Worm (Caenorhabditis elegans): ENCODE data around the gene irld-51.

irld-51 gene

ce11 chrII:2931564-2931963 lies 21.0 kb downstream of the irld-51 start:
- TF ChIP-seq ama-1 (optimal IDR thresholded peaks at IDR 0.05), result no peak
- TF ChIP-seq gmeb-1 (tag; optimal IDR thresholded peaks at IDR 0.05), result no peak
- no peak for TF ChIP-seq nhr-21 (tag; optimal IDR thresholded peaks at IDR 0.05)
- no peak for TF ChIP-seq ceh-16 (tag; optimal IDR thresholded peaks at IDR 0.05)
- TF ChIP-seq ztf-1 (GFP tag; conservative IDR thresholded peaks at IDR 0.05), result no peak
- TF ChIP-seq sem-4 (tag; optimal IDR thresholded peaks at IDR 0.05), result no peak
- TF ChIP-seq R02D3.7 (tag; optimal IDR thresholded peaks at IDR 0.05), result no peak
- TF ChIP-seq Y55F3AM.14 (GFP tag; optimal IDR thresholded peaks at IDR 0.05), result no peak
- TF ChIP-seq F13H6.1 (tag; optimal IDR thresholded peaks at IDR 0.05), result no peak
- no peak for TF ChIP-seq sma-3 (GFP tag; optimal IDR thresholded peaks at IDR 0.05)
- TF ChIP-seq ztf-11 (tag; optimal IDR thresholded peaks at IDR 0.05), result no peak
- TF ChIP-seq egl-27 (tag; optimal IDR thresholded peaks at IDR 0.05), result no peak

- TF ChIP-seq lin-39 (tag; optimal IDR thresholded peaks at IDR 0.05) (no peak), mdl-1 (tag; optimal IDR thresholded peaks at IDR 0.05) (no peak), ztf-1 (GFP tag; conservative IDR thresholded peaks at IDR 0.05) (no peak), crh-2 (tag; optimal IDR thresholded peaks at IDR 0.05) (no peak), nhr-21 (tag; optimal IDR thresholded peaks at IDR 0.05) (no peak), ama-1 (optimal IDR thresholded peaks at IDR 0.05) (no peak), nhr-237 (tag; optimal IDR thresholded peaks at IDR 0.05) (no peak), lin-11 (tag; optimal IDR thresholded peaks at IDR 0.05) (no peak), C34F6.9 (tag; optimal IDR thresholded peaks at IDR 0.05) (no peak), dmd-4 (tag; optimal IDR thresholded peaks at IDR 0.05) (no peak), gmeb-1 (tag; optimal IDR thresholded peaks at IDR 0.05) (no peak), elt-1 (tag; optimal IDR thresholded peaks at IDR 0.05) (no peak), sem-4 (tag; optimal IDR thresholded peaks at IDR 0.05) (no peak), elt-3 (tag; optimal IDR thresholded peaks at IDR 0.05) (no peak), alr-1 (tag; optimal IDR thresholded peaks at IDR 0.05) (no peak), egl-27 (tag; optimal IDR thresholded peaks at IDR 0.05) (no peak)
These were observed 22.0 kb downstream of the irld-51 start, which contains the start of the genes irld-64 and irld-63 for ce11 chrII:2930499-2930898. irld-64 (minus strand) TSS chrII:2930599. irld-63 (plus strand) TSS chrII:2930728.

- TF ChIP-seq snpc-4 (tag; optimal IDR thresholded peaks at IDR 0.05) (no peak), fos-1 (tag; optimal IDR thresholded peaks at IDR 0.05) (no peak), nhr-129 (tag; optimal IDR thresholded peaks at IDR 0.05) (no peak), nhr-6 (tag; optimal IDR thresholded peaks at IDR 0.05) (no peak), crh-2 (tag; optimal IDR thresholded peaks at IDR 0.05) (no peak), R02D3.7 (tag; optimal IDR thresholded peaks at IDR 0.05) (no peak), unc-55 (GFP tag; optimal IDR thresholded peaks at IDR 0.05) (no peak), F13H6.1 (tag; optimal IDR thresholded peaks at IDR 0.05) (no peak), nhr-77 (tag; optimal IDR thresholded peaks at IDR 0.05) (no peak), skn-1 (tag; optimal IDR thresholded peaks at IDR 0.05) (no peak), Y55F3AM.14 (GFP tag; optimal IDR thresholded peaks at IDR 0.05) (no peak), sma-9 (GFP tag; optimal IDR thresholded peaks at IDR 0.05) (no peak), sma-9 (tag; optimal IDR thresholded peaks at IDR 0.05) (no peak), elt-3 (tag; optimal IDR thresholded peaks at IDR 0.05) (no peak), unc-39 (tag; optimal IDR thresholded peaks at IDR 0.05) (no peak)
These were observed 22.7 kb downstream of the irld-51 start for ce11 chrII:2929846-2930245.

- TF ChIP-seq lin-39 (tag; optimal IDR thresholded peaks at IDR 0.05) (no peak), aly-2 (tag; optimal IDR thresholded peaks at IDR 0.05) (no peak), nhr-6 (tag; optimal IDR thresholded peaks at IDR 0.05) (no peak), nhr-11 (tag; optimal IDR thresholded peaks at IDR 0.05) (no peak), ceh-82 (tag; optimal IDR thresholded peaks at IDR 0.05) (no peak), F13H6.1 (tag; optimal IDR thresholded peaks at IDR 0.05) (no peak), ZK546.5 (tag; optimal IDR thresholded peaks at IDR 0.05) (no peak), elt-1 (tag; optimal IDR thresholded peaks at IDR 0.05) (no peak), fos-1 (tag; optimal IDR thresholded peaks at IDR 0.05) (no peak), lin-13 (GFP tag; optimal IDR thresholded peaks at IDR 0.05) (no peak), sma-9 (GFP tag; optimal IDR thresholded peaks at IDR 0.05) (no peak), sma-9 (tag; optimal IDR thresholded peaks at IDR 0.05) (no peak), ztf-11 (tag; optimal IDR thresholded peaks at IDR 0.05) (no peak), nhr-12 (tag; optimal IDR thresholded peaks at IDR 0.05) (no peak), nhr-237 (tag; optimal IDR thresholded peaks at IDR 0.05) (no peak)
These were observed 25.0 kb downstream of the irld-51 start, which contains the start of the genes ZK355.3 and ZK355.8 for ce11 chrII:2927533-2927932. ZK355.3 (minus strand) TSS chrII:2927633. ZK355.8 (plus strand) TSS chrII:2927804.

Measured in whole organism, L2 larva.